Fruit fly (Drosophila melanogaster): ENCODE measurements around the gene CG7214.

The CG7214 gene

DNA sequence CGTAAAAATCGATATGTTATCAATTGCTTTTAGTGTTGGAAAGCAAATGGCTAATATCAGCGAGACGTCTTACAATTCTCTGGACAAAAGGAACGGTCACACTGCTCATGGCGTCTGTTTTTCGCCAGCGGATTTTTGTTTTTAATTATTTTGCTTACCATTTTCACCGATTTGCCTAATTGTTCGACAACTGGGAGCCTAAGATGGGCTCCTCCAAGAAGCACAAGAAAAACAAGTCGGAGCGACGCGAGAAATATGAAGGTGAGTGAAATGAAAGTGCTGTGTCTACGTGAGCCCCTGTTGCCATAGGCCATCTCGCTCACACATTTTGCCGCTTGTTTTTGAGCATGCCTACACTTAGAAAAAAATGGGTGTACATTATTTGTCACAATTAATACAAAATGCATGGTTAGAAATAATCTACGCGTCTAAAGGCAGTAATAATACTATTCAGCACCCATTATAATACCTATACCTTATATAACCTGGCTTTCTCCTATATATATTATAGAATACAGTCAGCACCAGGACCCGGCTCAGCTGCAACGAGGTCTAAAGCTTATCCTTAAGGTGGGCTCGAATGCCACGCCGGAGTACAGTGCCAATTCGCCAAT is 38.3 kb upstream of the CG7214 start, which contains the start of gene Brd7-9 (continued):
- no peak for TF ChIP-seq crp (GFP tag; optimal IDR thresholded peaks at IDR 0.05)
- TF ChIP-seq CG12104 (GFP tag; optimal IDR thresholded peaks at IDR 0.05): peak; percentile 56
- TF ChIP-seq crol (GFP tag; IDR thresholded peaks at IDR 0.05): 0 out of 2 replicates have a peak, but pooled peaks have one; percentile 8
- peak; percentile 69 for TF ChIP-seq Dll (GFP tag; IDR thresholded peaks at IDR 0.05; ENCODE audit: partially characterized antibody)
- TF ChIP-seq lbe (GFP tag; optimal IDR thresholded peaks at IDR 0.05): no peak
- TF ChIP-seq CG2116 (GFP tag; optimal IDR thresholded peaks at IDR 0.05): peak; percentile 46
- TF ChIP-seq CG8281 (tag; optimal IDR thresholded peaks at IDR 0.05): no peak
- TF ChIP-seq CG7839 (tag; optimal IDR thresholded peaks at IDR 0.05): peak; percentile 78
- TF ChIP-seq B-H2 (GFP tag; optimal IDR thresholded peaks at IDR 0.05): no peak
- TF ChIP-seq cwo (GFP tag; optimal IDR thresholded peaks at IDR 0.05): peak; percentile 72
- peak; percentile 31 for TF ChIP-seq CG8359 (GFP tag; optimal IDR thresholded peaks at IDR 0.05; ENCODE audit: borderline replicate concordance)
- peak; percentile 14 for TF ChIP-seq Ets97D (GFP tag; optimal IDR thresholded peaks at IDR 0.05)
- TF ChIP-seq CG1602 (GFP tag; optimal IDR thresholded peaks at IDR 0.05): peak; percentile 35
- 0 out of 2 replicates have a peak, but pooled peaks have one; percentile 14 for TF ChIP-seq Poxn (GFP tag; IDR thresholded peaks at IDR 0.05)
- TF ChIP-seq dan (GFP tag; IDR thresholded peaks at IDR 0.05): no peak
- peak; percentile 79 for TF ChIP-seq ap (GFP tag; IDR thresholded peaks at IDR 0.05)
- no peak for TF ChIP-seq cad (GFP tag; optimal IDR thresholded peaks at IDR 0.05)
- TF ChIP-seq CG10959 (GFP tag; IDR thresholded peaks at IDR 0.05): peak; percentile 63
- TF ChIP-seq Sin3A (optimal IDR thresholded peaks at IDR 0.05): peak; percentile 75
- peak; percentile 73 for TF ChIP-seq CG12769 (tag; optimal IDR thresholded peaks at IDR 0.05)
- TF ChIP-seq Xbp1 (GFP tag; optimal IDR thresholded peaks at IDR 0.05): peak; percentile 78
- peak; percentile 39 for TF ChIP-seq CG9609 (GFP tag; optimal IDR thresholded peaks at IDR 0.05)
- peak; percentile 20 for TF ChIP-seq CG30431 (GFP tag; optimal IDR thresholded peaks at IDR 0.05)
- no peak for TF ChIP-seq zfh2 (GFP tag; optimal IDR thresholded peaks at IDR 0.05)
- peak; percentile 51 for TF ChIP-seq pum (GFP tag; optimal IDR thresholded peaks at IDR 0.05)
- peak; percentile 72 for TF ChIP-seq Ptx1 (GFP tag; IDR thresholded peaks at IDR 0.05)
- TF ChIP-seq ken (GFP tag; IDR thresholded peaks at IDR 0.05): peak; percentile 72; the same call in 2 of the 3 replicates
- TF ChIP-seq yki (optimal IDR thresholded peaks at IDR 0.05): no peak
- TF ChIP-seq ems (GFP tag; optimal IDR thresholded peaks at IDR 0.05): peak; percentile 75
- peak; percentile 41 for TF ChIP-seq CG5180 (GFP tag; optimal IDR thresholded peaks at IDR 0.05)
- peak; percentile 51 for TF ChIP-seq CG9817 (tag; optimal IDR thresholded peaks at IDR 0.05)
- peak; percentile 44 for TF ChIP-seq kay (GFP tag; optimal IDR thresholded peaks at IDR 0.05)
- TF ChIP-seq pzg (GFP tag; optimal IDR thresholded peaks at IDR 0.05): peak; percentile 61
- peak; percentile 33; the same call in 1 of the 2 replicates for TF ChIP-seq ssp (GFP tag; IDR thresholded peaks at IDR 0.05)
- TF ChIP-seq CG15601 (tag; optimal IDR thresholded peaks at IDR 0.05): peak; percentile 37
- TF ChIP-seq CG17802 (tag; optimal IDR thresholded peaks at IDR 0.05): no peak
- peak; percentile 56 for TF ChIP-seq tio (GFP tag; optimal IDR thresholded peaks at IDR 0.05)
- no peak for TF ChIP-seq psq (GFP tag; optimal IDR thresholded peaks at IDR 0.05)
- TF ChIP-seq danr (GFP tag; IDR thresholded peaks at IDR 0.05): peak; percentile 50
- TF ChIP-seq CG2712 (tag; optimal IDR thresholded peaks at IDR 0.05): peak; percentile 76
- peak; percentile 79 for TF ChIP-seq PHDP (tag; optimal IDR thresholded peaks at IDR 0.05)
- TF ChIP-seq disco-r (GFP tag; optimal IDR thresholded peaks at IDR 0.05): peak; percentile 26
- peak; percentile 67 for TF ChIP-seq bcd (GFP tag; optimal IDR thresholded peaks at IDR 0.05)
- TF ChIP-seq CG7372 (GFP tag; IDR thresholded peaks at IDR 0.05): peak; percentile 24; the same call in 1 of the 2 replicates
- TF ChIP-seq cato (GFP tag; optimal IDR thresholded peaks at IDR 0.05; ENCODE audit: borderline replicate concordance): peak; percentile 44
- no peak for TF ChIP-seq tll (GFP tag; optimal IDR thresholded peaks at IDR 0.05)
- TF ChIP-seq CG8290 (GFP tag; optimal IDR thresholded peaks at IDR 0.05): peak; percentile 48
- peak in 1 of 2 experiments; percentile 87 for TF ChIP-seq CG8290 (tag; optimal IDR thresholded peaks at IDR 0.05)
- TF ChIP-seq stc (GFP tag; IDR thresholded peaks at IDR 0.05): peak; percentile 83
- peak; percentile 36 for TF ChIP-seq CTCF (GFP tag; optimal IDR thresholded peaks at IDR 0.05)
- TF ChIP-seq CG32532 (GFP tag; IDR thresholded peaks at IDR 0.05): peak; percentile 91

Measured in whole organism, embryonic.